Fruit fly (Drosophila melanogaster): Measurements from ENCODE around the gene Grx3.

- no peak for TF ChIP-seq tll (GFP tag; optimal IDR thresholded peaks at IDR 0.05)
- TF ChIP-seq CG16815 (GFP tag; optimal IDR thresholded peaks at IDR 0.05): no peak
- TF ChIP-seq grn (GFP tag; optimal IDR thresholded peaks at IDR 0.05): no peak
- TF ChIP-seq sqz (GFP tag; optimal IDR thresholded peaks at IDR 0.05): no peak
- TF ChIP-seq sc (optimal IDR thresholded peaks at IDR 0.05): no peak
- no peak for TF ChIP-seq sc (GFP tag; optimal IDR thresholded peaks at IDR 0.05)
- TF ChIP-seq Vsx1 (GFP tag; optimal IDR thresholded peaks at IDR 0.05): no peak
Measured at dm6 chr2L:13397393-13397792, 31.1 kb downstream of the Grx3 start.
